Worm (Caenorhabditis elegans) whole organism, early embryonic: Measurements from ENCODE around the gene T05C3.2.

Experiments used
- B0310.2 ChIP-seq: sonication (generic microtip); optimal IDR thresholded peaks from 2 replicates; lab custom pipeline; 2016; ENCODE audit warnings: mild to moderate bottlenecking, missing genetic modification characterization, missing compliant biosample characterization
- F13C5.2 ChIP-seq: sonication (generic microtip); optimal IDR thresholded peaks from 2 replicates; lab custom pipeline; 2017; ENCODE audit warnings: mild to moderate bottlenecking, missing genetic modification characterization, inconsistent platforms, missing compliant biosample characterization
- ama-1 ChIP-seq: fragments of 150-350 bp; optimal IDR thresholded peaks from 2 replicates; lab custom pipeline; 2014
- ceh-36 ChIP-seq: sonication (generic microtip); optimal IDR thresholded peaks from 2 replicates; lab custom pipeline; 2016; ENCODE audit warnings: missing genetic modification characterization, inconsistent platforms, missing compliant biosample characterization
- flt-1 ChIP-seq: fragments of 200-800 bp; sonication (Bioruptor generic); IDR thresholded peaks from 2 replicates; pipeline ENCODE4 v1.3.6; 2022; ENCODE audit warnings: missing genetic modification characterization, missing compliant biosample characterization
- hmbx-1 ChIP-seq: sonication (generic microtip); optimal IDR thresholded peaks from 2 replicates; lab custom pipeline; 2016; ENCODE audit warnings: mild to moderate bottlenecking, missing genetic modification characterization, missing compliant biosample characterization
- hnd-1 ChIP-seq: sonication (generic microtip); optimal IDR thresholded peaks from 2 replicates; lab custom pipeline; 2016; ENCODE audit warnings: missing genetic modification characterization, missing compliant biosample characterization
- scrt-1 ChIP-seq: fragments of 200-800 bp; sonication (Bioruptor generic); IDR thresholded peaks from 2 replicates; pipeline ENCODE4 v1.3.6; 2022; ENCODE audit warnings: missing genetic modification characterization, missing compliant biosample characterization
- tbx-11 ChIP-seq: fragments of 200-800 bp; sonication (Bioruptor generic); IDR thresholded peaks from 2 replicates; pipeline ENCODE4 v1.3.6; 2022; ENCODE audit warnings: missing genetic modification characterization, missing compliant biosample characterization
- tra-4 ChIP-seq: sonication (generic microtip); optimal IDR thresholded peaks from 2 replicates; lab custom pipeline; 2017; ENCODE audit warnings: missing genetic modification characterization, missing compliant biosample characterization

DNA sequence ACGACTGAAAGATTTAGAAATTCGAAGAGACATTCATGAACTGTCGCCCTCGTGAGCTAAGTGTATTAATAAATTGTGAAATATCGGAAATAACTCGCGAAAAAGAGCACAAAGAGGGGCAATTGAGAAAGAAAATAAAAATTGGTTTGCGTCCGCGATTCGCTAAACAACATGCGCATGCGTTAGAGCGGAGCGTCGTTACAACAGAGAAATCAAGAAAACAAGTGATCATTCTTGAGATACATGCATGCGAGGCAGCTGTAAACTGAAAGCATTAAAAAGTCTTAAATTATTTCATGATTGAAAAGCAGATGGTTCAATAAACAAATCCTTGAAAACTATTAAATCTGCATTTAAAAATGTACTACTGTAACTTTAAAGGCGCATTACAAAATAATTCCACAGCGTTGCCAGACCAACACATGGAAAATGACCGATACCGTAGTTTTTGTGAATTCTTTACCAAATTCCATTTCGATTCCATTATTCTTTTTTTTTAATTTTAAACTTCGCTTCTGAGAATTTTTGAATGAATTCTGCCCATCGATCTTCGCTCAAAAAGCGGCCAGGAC is 42.8 kb downstream of the T05C3.2 start, which contains the start of the genes cox-16 and syp-2:
- TF ChIP-seq flt-1 (no peak), tra-4 (no peak), B0310.2 (tag; lab: Kevin White, UChicago) (no peak), ceh-36 (tag; lab: Kevin White, UChicago) (no peak), scrt-1 (GFP tag; lab: Robert Waterston, UW) (no peak), hmbx-1 (tag; lab: Kevin White, UChicago) (no peak), hnd-1 (tag; lab: Kevin White, UChicago) (no peak), tbx-11 (GFP tag; lab: Robert Waterston, UW) (no peak), F13C5.2 (tag; lab: Kevin White, UChicago) (no peak), ama-1 (no peak)
